Worm (Caenorhabditis elegans) whole organism, L3 larva: Measurements from ENCODE around the gene prcc-1.

Experiments
- ceh-16 ChIP-seq: sonication (generic microtip); optimal IDR thresholded peaks from 2 replicates; lab custom pipeline; 2017; ENCODE audit warnings: missing biosample characterization, missing genetic modification characterization
- elt-1 ChIP-seq: fragments of 150-350 bp; optimal IDR thresholded peaks from 2 replicates; lab custom pipeline; 2014; ENCODE audit warnings: missing biosample characterization, missing genetic modification characterization
- mdl-1 ChIP-seq: fragments of 150-350 bp; optimal IDR thresholded peaks from 2 replicates; lab custom pipeline; 2014; ENCODE audit warnings: missing biosample characterization, missing genetic modification characterization
- nhr-28 ChIP-seq: fragments of 150-350 bp; optimal IDR thresholded peaks from 2 replicates; lab custom pipeline; 2014; ENCODE audit warnings: missing biosample characterization, missing genetic modification characterization
- unc-62 ChIP-seq: fragments of 150-350 bp; sonication (generic microtip); optimal IDR thresholded peaks from 4 replicates; lab custom pipeline; 2014; ENCODE audit warnings: missing biosample characterization, missing genetic modification reagents, missing genetic modification characterization
- zag-1 ChIP-seq: fragments of 150-350 bp; optimal IDR thresholded peaks from 2 replicates; lab custom pipeline; 2014; ENCODE audit warnings: missing biosample characterization, missing genetic modification characterization
- ztf-11 ChIP-seq: fragments of 150-350 bp; optimal IDR thresholded peaks from 2 replicates; lab custom pipeline; 2014; ENCODE audit warnings: missing biosample characterization, missing genetic modification characterization

- TF ChIP-seq unc-62 (no peak), ceh-16 (tag; lab: Kevin White, UChicago) (no peak), elt-1 (tag; lab: Kevin White, UChicago) (no peak), ztf-11 (tag; lab: Kevin White, UChicago) (no peak), nhr-28 (tag; lab: Kevin White, UChicago) (no peak), mdl-1 (tag; lab: Kevin White, UChicago) (no peak), zag-1 (tag; lab: Kevin White, UChicago) (no peak)
Observed at ce11 chrIV:13052568-13052967, 41.0 kb downstream of the prcc-1 start, which contains the start of gene F49E11.7.
